Worm (Caenorhabditis elegans): Measurements from ENCODE around the gene F32B6.4.

The F32B6.4 gene

ce11 chrIV:9846574-9846973 is 45.3 kb downstream of the F32B6.4 start, which contains the start of gene K07F5.6:
Gene K07F5.6 (minus strand): TSS chrIV:9846674.
- TF ChIP-seq ztf-1 (GFP tag; conservative IDR thresholded peaks at IDR 0.05) = no peak
- TF ChIP-seq ztf-11 (tag; optimal IDR thresholded peaks at IDR 0.05) = no peak
- no peak for TF ChIP-seq nhr-25 (tag; optimal IDR thresholded peaks at IDR 0.05)
- TF ChIP-seq ceh-16 (tag; optimal IDR thresholded peaks at IDR 0.05) = no peak
- no peak for TF ChIP-seq sem-4 (tag; optimal IDR thresholded peaks at IDR 0.05)
- TF ChIP-seq mbf-1 (tag; optimal IDR thresholded peaks at IDR 0.05) = no peak
- TF ChIP-seq sma-3 (GFP tag; optimal IDR thresholded peaks at IDR 0.05) = no peak
- no peak for TF ChIP-seq C34F6.9 (tag; optimal IDR thresholded peaks at IDR 0.05)
- TF ChIP-seq unc-62 (GFP tag; optimal IDR thresholded peaks at IDR 0.05) = no peak
- TF ChIP-seq snpc-4 (tag; optimal IDR thresholded peaks at IDR 0.05) = no peak
- no peak for TF ChIP-seq nhr-77 (tag; optimal IDR thresholded peaks at IDR 0.05)
- TF ChIP-seq elt-3 (tag; optimal IDR thresholded peaks at IDR 0.05) = no peak
- no peak for TF ChIP-seq crh-2 (tag; optimal IDR thresholded peaks at IDR 0.05)
- no peak for TF ChIP-seq gmeb-1 (tag; optimal IDR thresholded peaks at IDR 0.05)
- TF ChIP-seq peb-1 (tag; optimal IDR thresholded peaks at IDR 0.05) = no peak
- no peak for TF ChIP-seq ztf-4 (tag; optimal IDR thresholded peaks at IDR 0.05)
- no peak for TF ChIP-seq F13H6.1 (tag; optimal IDR thresholded peaks at IDR 0.05)
- no peak for TF ChIP-seq lin-39 (tag; optimal IDR thresholded peaks at IDR 0.05)
- no peak for TF ChIP-seq ama-1 (optimal IDR thresholded peaks at IDR 0.05)
- TF ChIP-seq elt-1 (tag; optimal IDR thresholded peaks at IDR 0.05) = no peak

- TF ChIP-seq nhr-25 (tag; optimal IDR thresholded peaks at IDR 0.05) (no peak), snpc-4 (tag; optimal IDR thresholded peaks at IDR 0.05) (no peak), lsy-2 (tag; optimal IDR thresholded peaks at IDR 0.05) (no peak), ceh-16 (tag; optimal IDR thresholded peaks at IDR 0.05) (no peak), F13H6.1 (tag; optimal IDR thresholded peaks at IDR 0.05) (no peak), dmd-4 (tag; optimal IDR thresholded peaks at IDR 0.05) (no peak), nhr-23 (tag; optimal IDR thresholded peaks at IDR 0.05) (no peak), nhr-21 (tag; optimal IDR thresholded peaks at IDR 0.05) (no peak), sma-9 (GFP tag; optimal IDR thresholded peaks at IDR 0.05) (no peak), sma-9 (tag; optimal IDR thresholded peaks at IDR 0.05) (no peak), nhr-11 (tag; optimal IDR thresholded peaks at IDR 0.05) (no peak), peb-1 (tag; optimal IDR thresholded peaks at IDR 0.05) (no peak), R02D3.7 (tag; optimal IDR thresholded peaks at IDR 0.05) (no peak), zag-1 (tag; optimal IDR thresholded peaks at IDR 0.05) (no peak), egl-27 (tag; optimal IDR thresholded peaks at IDR 0.05) (no peak), sma-3 (GFP tag; optimal IDR thresholded peaks at IDR 0.05) (no peak), ztf-1 (GFP tag; conservative IDR thresholded peaks at IDR 0.05) (no peak), Y55F3AM.14 (GFP tag; optimal IDR thresholded peaks at IDR 0.05) (no peak), ceh-82 (tag; optimal IDR thresholded peaks at IDR 0.05) (no peak), ama-1 (optimal IDR thresholded peaks at IDR 0.05) (no peak), sem-4 (tag; optimal IDR thresholded peaks at IDR 0.05) (no peak)
Measured at ce11 chrIV:9843760-9844159, 48.1 kb downstream of the F32B6.4 start, which contains the start of gene nspd-2. Gene nspd-2 (plus strand): TSS chrIV:9844060.

- TF ChIP-seq unc-62 (GFP tag; optimal IDR thresholded peaks at IDR 0.05) (no peak), ztf-11 (tag; optimal IDR thresholded peaks at IDR 0.05) (no peak), crh-2 (tag; optimal IDR thresholded peaks at IDR 0.05) (no peak), lsy-2 (tag; optimal IDR thresholded peaks at IDR 0.05) (no peak), gmeb-1 (tag; optimal IDR thresholded peaks at IDR 0.05) (no peak), nhr-12 (tag; optimal IDR thresholded peaks at IDR 0.05) (no peak), nhr-11 (tag; optimal IDR thresholded peaks at IDR 0.05) (no peak), zag-1 (tag; optimal IDR thresholded peaks at IDR 0.05) (no peak), nhr-21 (tag; optimal IDR thresholded peaks at IDR 0.05) (no peak), ztf-4 (tag; optimal IDR thresholded peaks at IDR 0.05) (no peak), lin-39 (tag; optimal IDR thresholded peaks at IDR 0.05) (no peak)
Measured at ce11 chrIV:9842071-9842470, 49.8 kb downstream of the F32B6.4 start, which contains the start of gene K07F5.17. Gene K07F5.17 (plus strand): TSS chrIV:9842371.

- TF ChIP-seq elt-3 (tag; optimal IDR thresholded peaks at IDR 0.05) (no peak), lin-39 (tag; optimal IDR thresholded peaks at IDR 0.05) (no peak), nhr-237 (tag; optimal IDR thresholded peaks at IDR 0.05) (no peak), R02D3.7 (tag; optimal IDR thresholded peaks at IDR 0.05) (no peak)
Measured at ce11 chrIV:9840984-9841590, 50.8 kb downstream of the F32B6.4 start, which contains the start of the genes kin-24 and msp-56. Gene kin-24 (minus strand): TSS chrIV:9841084. Gene msp-56 (plus strand): TSS chrIV:9841540.
